Worm (Caenorhabditis elegans) whole organism, mixed stage, embryonic: ENCODE results near the gene C09G9.1.

Source experiments
- M03D4.4 ChIP-seq: sonication (generic microtip); optimal IDR thresholded peaks from 2 replicates; lab custom pipeline; 2017; ENCODE audit warnings: mild to moderate bottlenecking, missing genetic modification characterization, missing compliant biosample characterization
- bed-3 ChIP-seq: fragments of 200-800 bp; sonication (Bioruptor generic); optimal IDR thresholded peaks from 3 replicates; lab custom pipeline; 2018; ENCODE audit warnings: mild to moderate bottlenecking, missing genetic modification characterization, moderate library complexity, missing compliant biosample characterization
- blmp-1 ChIP-seq: fragments of 150-350 bp; optimal IDR thresholded peaks from 2 replicates; lab custom pipeline; 2014; ENCODE audit warnings: missing biosample characterization, missing genetic modification characterization
- ceh-39 ChIP-seq: fragments of 150-350 bp; optimal IDR thresholded peaks from 2 replicates; lab custom pipeline; 2014; ENCODE audit warnings: missing biosample characterization, missing genetic modification characterization
- ceh-43 ChIP-seq: fragments of 200-800 bp; sonication (Bioruptor generic); optimal IDR thresholded peaks from 2 replicates; lab custom pipeline; 2018; ENCODE audit warnings: mild to moderate bottlenecking, missing genetic modification characterization, moderate library complexity, missing compliant biosample characterization
- ces-1 ChIP-seq: fragments of 150-350 bp; optimal IDR thresholded peaks from 2 replicates; lab custom pipeline; 2014; ENCODE audit warnings: missing biosample characterization, missing genetic modification reagents, missing genetic modification characterization
- cnd-1 ChIP-seq: fragments of 200-800 bp; sonication (Bioruptor generic); optimal IDR thresholded peaks from 2 replicates; lab custom pipeline; 2018; ENCODE audit warnings: mild to moderate bottlenecking, missing genetic modification characterization, missing compliant biosample characterization
- drap-1 ChIP-seq: fragments of 200-800 bp; sonication (Bioruptor generic); optimal IDR thresholded peaks from 3 replicates; lab custom pipeline; 2018; ENCODE audit warnings: mild to moderate bottlenecking, missing genetic modification characterization, missing compliant biosample characterization
- elt-1 ChIP-seq: sonication (generic microtip); optimal IDR thresholded peaks from 2 replicates; lab custom pipeline; 2017; ENCODE audit warnings: missing genetic modification characterization, mild to moderate bottlenecking, missing compliant biosample characterization, antibody characterized with exemption, moderate library complexity, borderline replicate concordance; ENCODE audit not compliant: insufficient read depth
- elt-3 ChIP-seq: fragments of 150-350 bp; optimal IDR thresholded peaks from 2 replicates; lab custom pipeline; 2014; ENCODE audit warnings: missing biosample characterization, missing genetic modification characterization
- flh-1 ChIP-seq: fragments of 200-800 bp; sonication (Bioruptor generic); optimal IDR thresholded peaks from 2 replicates; lab custom pipeline; 2018; ENCODE audit warnings: mild to moderate bottlenecking, missing genetic modification characterization, moderate library complexity, missing compliant biosample characterization
- ham-2 ChIP-seq: fragments of 200-800 bp; sonication (Bioruptor generic); optimal IDR thresholded peaks from 2 replicates; lab custom pipeline; 2018; ENCODE audit warnings: mild to moderate bottlenecking, missing genetic modification characterization, missing compliant biosample characterization
- hlh-1 ChIP-seq: fragments of 150-350 bp; optimal IDR thresholded peaks from 2 replicates; lab custom pipeline; 2014; ENCODE audit warnings: missing biosample characterization, missing genetic modification reagents, missing genetic modification characterization
- lin-13 ChIP-seq: fragments of 150-350 bp; optimal IDR thresholded peaks from 2 replicates; lab custom pipeline; 2014; ENCODE audit warnings: missing biosample characterization, missing genetic modification characterization
- lin-32 ChIP-seq: fragments of 200-800 bp; sonication (Bioruptor generic); optimal IDR thresholded peaks from 2 replicates; lab custom pipeline; 2018; ENCODE audit warnings: mild to moderate bottlenecking, missing genetic modification characterization, missing compliant biosample characterization
- lsy-2 ChIP-seq: fragments of 150-350 bp; optimal IDR thresholded peaks from 2 replicates; lab custom pipeline; 2014; ENCODE audit warnings: missing biosample characterization, missing genetic modification characterization
- mab-5 ChIP-seq: fragments of 150-350 bp; optimal IDR thresholded peaks from 2 replicates; lab custom pipeline; 2014; ENCODE audit warnings: missing biosample characterization, missing genetic modification characterization
- mls-2 ChIP-seq: sonication (generic microtip); optimal IDR thresholded peaks from 2 replicates; lab custom pipeline; 2016; ENCODE audit warnings: mild to moderate bottlenecking, missing genetic modification characterization, moderate library complexity, missing compliant biosample characterization
- nhr-237 ChIP-seq: fragments of 150-350 bp; optimal IDR thresholded peaks from 2 replicates; lab custom pipeline; 2014; ENCODE audit warnings: missing biosample characterization, missing genetic modification characterization
- nhr-28 ChIP-seq: fragments of 150-350 bp; optimal IDR thresholded peaks from 2 replicates; lab custom pipeline; 2014; ENCODE audit warnings: missing biosample characterization, missing genetic modification characterization
- nhr-76 ChIP-seq: sonication (generic microtip); optimal IDR thresholded peaks from 2 replicates; lab custom pipeline; 2017; ENCODE audit warnings: missing biosample characterization, missing genetic modification characterization
- pha-4 ChIP-seq: fragments of 150-350 bp; optimal IDR thresholded peaks from 2 replicates; lab custom pipeline; 2018; ENCODE audit warnings: missing biosample characterization, missing genetic modification reagents, missing genetic modification characterization
- sem-2 ChIP-seq: fragments of 200-800 bp; sonication (Bioruptor generic); optimal IDR thresholded peaks from 2 replicates; lab custom pipeline; 2018; ENCODE audit warnings: mild to moderate bottlenecking, missing genetic modification characterization, missing compliant biosample characterization
- snpc-4 ChIP-seq: fragments of 150-350 bp; optimal IDR thresholded peaks from 2 replicates; lab custom pipeline; 2014; ENCODE audit warnings: missing biosample characterization, missing genetic modification characterization
- tbx-8 ChIP-seq: fragments of 200-800 bp; sonication (Bioruptor generic); optimal IDR thresholded peaks from 2 replicates; lab custom pipeline; 2018; ENCODE audit warnings: mild to moderate bottlenecking, missing genetic modification characterization, moderate library complexity, missing compliant biosample characterization
- unc-120 ChIP-seq: sonication (generic microtip); optimal IDR thresholded peaks from 2 replicates; lab custom pipeline; 2017; ENCODE audit warnings: missing genetic modification characterization, missing compliant biosample characterization; ENCODE audit not compliant: poor library complexity, severe bottlenecking
- unc-62 ChIP-seq: fragments of 150-350 bp; optimal IDR thresholded peaks from 2 replicates; lab custom pipeline; 2014; ENCODE audit warnings: missing biosample characterization, missing genetic modification reagents, missing genetic modification characterization
- zip-8 ChIP-seq: fragments of 150-350 bp; optimal IDR thresholded peaks from 2 replicates; lab custom pipeline; 2014; ENCODE audit warnings: missing biosample characterization, missing genetic modification characterization
- ztf-11 ChIP-seq: fragments of 150-350 bp; optimal IDR thresholded peaks from 2 replicates; lab custom pipeline; 2014; ENCODE audit warnings: missing biosample characterization, missing genetic modification characterization

Gene C09G9.1

DNA sequence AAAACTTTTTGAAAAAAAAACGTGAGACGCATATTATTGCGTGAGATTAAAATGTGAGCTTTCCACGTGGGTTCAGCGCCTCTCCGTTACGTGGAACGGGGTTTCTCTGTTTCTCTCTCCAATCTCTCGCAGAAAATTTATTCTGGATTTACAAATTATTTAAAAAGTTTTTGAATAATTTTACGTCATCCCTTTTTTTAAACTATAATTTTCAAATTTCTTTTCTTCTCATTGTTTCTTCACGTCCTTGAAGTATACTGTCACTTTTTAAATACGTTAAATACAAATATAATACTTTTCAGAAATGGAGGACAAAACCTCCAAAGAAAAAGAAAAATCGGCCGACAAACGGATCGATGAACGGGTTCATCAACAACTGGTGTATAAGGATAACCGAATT, 37.8 kb downstream of the C09G9.1 start, which contains the start of gene T28C6.7:
Gene T28C6.7 (plus strand): TSS at position 301 of the 400 bp plus-strand sequence.
- TF ChIP-seq nhr-237 (tag; lab: Kevin White, UChicago) (no peak), M03D4.4 (tag; lab: Kevin White, UChicago) (no peak), unc-120 (no peak), elt-3 (no peak), nhr-28 (tag; lab: Kevin White, UChicago) (no peak), ceh-43 (GFP tag; lab: Kevin White, UChicago) (no peak), mls-2 (tag; lab: Kevin White, UChicago) (no peak), snpc-4 (tag; lab: Kevin White, UChicago) (no peak), tbx-8 (no peak), hlh-1 (tag; lab: Kevin White, UChicago) (no peak), lsy-2 (no peak), nhr-76 (tag; lab: Kevin White, UChicago) (no peak)

DNA sequence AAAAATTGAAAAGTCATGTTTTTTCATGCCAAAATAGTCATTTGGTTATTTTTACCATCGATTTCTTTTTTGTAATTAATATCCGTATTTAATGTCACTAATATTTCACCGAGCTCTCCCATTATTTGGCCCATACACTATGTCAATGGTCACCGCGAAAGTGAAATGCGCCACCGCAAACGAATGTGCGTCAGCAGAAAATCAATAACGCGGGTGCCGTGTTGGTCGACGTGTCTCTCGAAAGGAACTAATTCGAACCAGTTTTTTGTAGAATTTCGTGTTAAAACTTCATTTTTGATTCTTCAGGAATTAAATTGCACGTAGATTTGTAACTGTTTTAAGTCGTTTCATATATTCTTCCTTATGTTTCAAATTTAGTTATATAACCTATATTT, 38.7 kb downstream of the C09G9.1 start:
- peak; percentile 9 for TF ChIP-seq unc-120
- no peak for TF ChIP-seq drap-1 (GFP tag; lab: Kevin White, UChicago)

DNA sequence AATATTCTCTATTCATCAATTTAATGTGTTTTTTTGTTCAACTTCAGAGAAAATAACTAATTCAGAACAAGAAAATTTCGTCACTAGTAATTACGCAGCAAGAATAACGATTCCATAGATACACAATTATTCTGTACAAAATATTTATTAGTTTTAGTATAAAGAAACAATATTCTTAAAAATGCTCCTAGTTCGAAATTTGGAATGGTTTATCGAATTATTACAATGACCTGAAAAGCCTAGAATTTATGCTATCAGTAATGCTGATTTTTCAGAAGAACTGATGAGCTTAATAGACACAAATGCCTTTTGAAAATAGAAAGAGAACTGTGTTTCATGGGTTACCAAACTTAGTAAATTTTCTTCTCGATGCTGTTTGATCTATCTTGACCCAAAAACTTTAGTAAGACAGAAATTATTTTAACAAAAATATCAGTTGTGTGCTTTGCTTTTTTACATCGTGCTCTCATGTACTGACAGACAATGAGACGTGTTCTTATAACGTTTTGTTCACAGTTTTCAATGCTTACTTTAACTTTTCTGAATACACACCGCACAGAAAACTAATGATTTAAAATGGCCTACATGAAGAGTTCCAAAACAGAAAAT, 39.2 kb downstream of the C09G9.1 start:
- TF ChIP-seq unc-120, result no peak
- no peak for TF ChIP-seq tbx-8
- TF ChIP-seq unc-62 (GFP tag; lab: Kevin White, UChicago), result no peak
- no peak for TF ChIP-seq zip-8
- TF ChIP-seq ceh-43 (GFP tag; lab: Kevin White, UChicago), result no peak
- TF ChIP-seq mls-2 (tag; lab: Kevin White, UChicago), result no peak
- no peak for TF ChIP-seq ceh-39 (tag; lab: Kevin White, UChicago)
- TF ChIP-seq lin-13 (tag; lab: Kevin White, UChicago), result no peak
- no peak for TF ChIP-seq M03D4.4 (tag; lab: Kevin White, UChicago)
- TF ChIP-seq lin-32 (GFP tag; lab: Kevin White, UChicago), result no peak
- TF ChIP-seq hlh-1 (tag; lab: Kevin White, UChicago), result no peak
- TF ChIP-seq mab-5 (tag; lab: Kevin White, UChicago), result no peak
- no peak for TF ChIP-seq ces-1 (GFP tag; lab: Kevin White, UChicago)
- TF ChIP-seq blmp-1 (tag; lab: Kevin White, UChicago), result no peak
- no peak for TF ChIP-seq cnd-1 (tag; lab: Kevin White, UChicago)
- no peak for TF ChIP-seq drap-1 (GFP tag; lab: Kevin White, UChicago)
- TF ChIP-seq flh-1, result no peak

DNA sequence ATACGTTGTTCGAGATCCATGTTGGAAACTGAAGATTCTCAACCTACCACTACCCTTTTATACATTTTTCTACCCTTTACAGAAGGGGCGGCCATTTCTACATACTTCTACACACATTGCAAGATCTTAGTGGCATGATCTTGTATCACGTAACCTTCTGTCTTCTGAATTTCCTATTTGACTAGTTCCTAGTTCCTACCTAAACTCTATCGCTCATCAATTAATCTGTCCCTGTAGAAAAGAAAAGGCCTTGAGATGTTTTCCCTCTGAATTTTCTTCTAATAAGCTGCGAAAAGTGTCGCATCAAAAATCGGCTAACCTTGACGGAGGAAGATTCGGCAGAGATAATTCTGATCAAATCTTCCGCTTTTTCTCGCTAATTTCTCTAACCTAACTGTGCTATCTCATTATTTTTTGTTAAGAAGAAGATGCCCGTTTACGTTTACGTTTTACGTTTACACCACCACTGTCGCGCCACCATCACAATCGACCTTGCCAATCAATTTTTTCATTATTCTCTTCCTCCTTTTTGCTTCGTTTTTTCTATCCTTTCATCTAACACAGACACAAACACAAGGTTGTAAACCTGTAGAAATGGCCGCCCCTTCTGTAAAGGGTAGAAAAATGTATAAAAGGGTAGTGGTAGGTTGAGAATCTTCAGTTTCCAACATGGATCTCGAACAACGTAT, 41.0 kb downstream of the C09G9.1 start, which contains the start of the genes col-117 and col-3:
Gene col-117 (minus strand): TSS at position 51 of the 689 bp plus-strand sequence.
Gene col-3 (plus strand): TSS at position 639 of the 689 bp plus-strand sequence.
- no peak for TF ChIP-seq lin-13 (tag; lab: Kevin White, UChicago)
- peak; percentile 72 for TF ChIP-seq ham-2 (GFP tag; lab: Kevin White, UChicago)
- no peak for TF ChIP-seq cnd-1 (tag; lab: Kevin White, UChicago)
- TF ChIP-seq blmp-1 (tag; lab: Kevin White, UChicago), result no peak
- TF ChIP-seq ceh-39 (tag; lab: Kevin White, UChicago), result no peak
- TF ChIP-seq elt-1 (tag; lab: Kevin White, UChicago), result peak; percentile 77
- TF ChIP-seq hlh-1 (tag; lab: Kevin White, UChicago), result no peak
- TF ChIP-seq nhr-237 (tag; lab: Kevin White, UChicago), result no peak
- TF ChIP-seq mab-5 (tag; lab: Kevin White, UChicago), result no peak
- no peak for TF ChIP-seq unc-62 (GFP tag; lab: Kevin White, UChicago)
- no peak for TF ChIP-seq ztf-11

DNA sequence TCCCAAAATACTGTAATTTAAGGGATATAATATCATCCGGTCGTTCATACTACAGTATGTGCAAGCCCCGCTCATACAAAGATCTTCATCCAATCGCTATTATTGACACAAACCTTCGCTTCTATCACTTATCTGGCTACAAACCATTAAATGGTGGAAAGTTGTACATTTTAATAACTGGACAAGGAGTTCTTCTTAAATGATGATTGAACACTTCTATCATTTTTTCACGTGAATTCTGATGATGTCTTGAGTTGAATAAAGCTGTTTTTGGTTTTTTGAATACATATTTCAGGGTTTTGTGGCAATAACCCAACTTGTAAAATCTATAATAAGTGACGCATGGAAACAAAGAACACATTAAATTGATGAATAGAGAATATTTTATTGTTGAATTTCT, 42.7 kb downstream of the C09G9.1 start:
- TF ChIP-seq sem-2 (GFP tag; lab: Kevin White, UChicago) (no peak), elt-3 (no peak), hlh-1 (tag; lab: Kevin White, UChicago) (no peak), unc-62 (GFP tag; lab: Kevin White, UChicago) (no peak), tbx-8 (no peak), bed-3 (GFP tag; lab: Kevin White, UChicago) (no peak), pha-4 (no peak), ham-2 (GFP tag; lab: Kevin White, UChicago) (no peak), elt-1 (tag; lab: Kevin White, UChicago) (no peak), M03D4.4 (tag; lab: Kevin White, UChicago) (no peak)
